Worm (Caenorhabditis elegans) whole organism, L1 larva: ENCODE results near the gene F42A10.9.

Source experiments
- C04F5.9 ChIP-seq: sonication (generic microtip); optimal IDR thresholded peaks from 2 replicates; lab custom pipeline; 2016; ENCODE audit warnings: missing genetic modification characterization, missing compliant biosample characterization
- C16A3.4 ChIP-seq: fragments of 150-350 bp; optimal IDR thresholded peaks from 2 replicates; lab custom pipeline; 2014; ENCODE audit warnings: missing biosample characterization, missing genetic modification characterization
- F16B12.6 ChIP-seq: fragments of 150-350 bp; optimal IDR thresholded peaks from 2 replicates; lab custom pipeline; 2014; ENCODE audit warnings: missing biosample characterization, missing genetic modification characterization
- Y116A8C.19 ChIP-seq: sonication (generic microtip); optimal IDR thresholded peaks from 2 replicates; lab custom pipeline; 2016; ENCODE audit warnings: missing compliant biosample characterization, missing genetic modification characterization, borderline replicate concordance
- blmp-1 ChIP-seq: fragments of 150-350 bp; optimal IDR thresholded peaks from 2 replicates; lab custom pipeline; 2014; ENCODE audit warnings: missing biosample characterization, missing genetic modification characterization
- ceh-63 ChIP-seq: fragments of 200-800 bp; sonication (Bioruptor generic); optimal IDR thresholded peaks from 2 replicates; lab custom pipeline; 2018; ENCODE audit warnings: mild to moderate bottlenecking, missing genetic modification characterization, missing compliant biosample characterization
- ceh-8 ChIP-seq: fragments of 200-800 bp; sonication (Bioruptor generic); optimal IDR thresholded peaks from 2 replicates; lab custom pipeline; 2018; ENCODE audit warnings: mild to moderate bottlenecking, missing genetic modification characterization, moderate library complexity, missing compliant biosample characterization
- ceh-88 ChIP-seq: fragments of 200-800 bp; sonication (Bioruptor generic); IDR thresholded peaks from 2 replicates; pipeline ENCODE4 v1.3.6; 2022; ENCODE audit warnings: missing genetic modification characterization, missing compliant biosample characterization
- ces-1 ChIP-seq: fragments of 150-350 bp; optimal IDR thresholded peaks from 2 replicates; lab custom pipeline; 2014; ENCODE audit warnings: missing biosample characterization, missing genetic modification reagents, missing genetic modification characterization
- dpl-1 ChIP-seq, 3 experiments: fragments of 150-350 bp in 2 of 3; sonication (generic microtip) in 1 of 3; optimal IDR thresholded peaks; 2 replicates each; lab custom pipeline; 2014 to 2017; ENCODE audit warnings: missing biosample characterization in 3 of 3, missing genetic modification characterization in 3 of 3, missing genetic modification reagents in 3 of 3
- dsc-1 ChIP-seq: sonication (generic microtip); optimal IDR thresholded peaks from 2 replicates; lab custom pipeline; 2016; ENCODE audit warnings: mild to moderate bottlenecking, missing genetic modification characterization, missing compliant biosample characterization
- efl-1 ChIP-seq, 4 experiments: fragments of 150-350 bp; optimal IDR thresholded peaks in 3 of 4; peaks in 1 of 4; 1 replicate in 1 of 4; 2 replicates in 3 of 4; lab custom pipeline; 2014; ENCODE audit warnings: missing biosample characterization in 2 of 4, missing genetic modification characterization in 2 of 4, missing genetic modification reagents in 2 of 4
- egl-13 ChIP-seq: sonication (generic microtip); optimal IDR thresholded peaks from 2 replicates; lab custom pipeline; 2016; ENCODE audit warnings: missing genotype, missing genetic modification reagents, missing genetic modification characterization, missing compliant biosample characterization
- egl-27 ChIP-seq, 2 experiments: fragments of 150-350 bp in 1 of 2; sonication (generic microtip); optimal IDR thresholded peaks; 3 replicates each; lab custom pipeline; 2017 to 2018; ENCODE audit warnings: missing biosample characterization in 2 of 2, missing genetic modification characterization in 2 of 2, missing genetic modification reagents in 2 of 2
- elt-3 ChIP-seq, 6 experiments: fragments of 150-350 bp in 1 of 6; sonication (generic microtip); optimal IDR thresholded peaks; 2 replicates each; lab custom pipeline; 2017 to 2018; ENCODE audit warnings: missing biosample characterization in 6 of 6, missing genetic modification characterization in 6 of 6, inconsistent platforms in 1 of 6
- ets-5 ChIP-seq: fragments of 200-800 bp; sonication (Bioruptor generic); IDR thresholded peaks from 2 replicates; pipeline ENCODE4 v1.3.6; 2022; ENCODE audit warnings: missing genetic modification characterization, missing compliant biosample characterization
- fkh-10 ChIP-seq: sonication (generic microtip); optimal IDR thresholded peaks from 2 replicates; lab custom pipeline; 2017; ENCODE audit warnings: missing biosample characterization, missing genetic modification reagents, missing genetic modification characterization
- fkh-8 ChIP-seq: sonication (generic microtip); optimal IDR thresholded peaks from 2 replicates; lab custom pipeline; 2016; ENCODE audit warnings: mild to moderate bottlenecking, missing genetic modification characterization, missing compliant biosample characterization
- fos-1 ChIP-seq: fragments of 150-350 bp; optimal IDR thresholded peaks from 2 replicates; lab custom pipeline; 2014; ENCODE audit warnings: missing biosample characterization, missing genetic modification characterization
- hlh-4 ChIP-seq: sonication (generic microtip); optimal IDR thresholded peaks from 2 replicates; lab custom pipeline; 2016; ENCODE audit warnings: mild to moderate bottlenecking, missing genetic modification characterization, missing compliant biosample characterization
- isw-1 ChIP-seq: fragments of 200-800 bp; sonication (Bioruptor generic); IDR thresholded peaks from 2 replicates; pipeline ENCODE4 v1.3.6; 2022; ENCODE audit warnings: missing genetic modification characterization, missing compliant biosample characterization
- lin-14 ChIP-seq: fragments of 200-800 bp; sonication (Bioruptor generic); optimal IDR thresholded peaks from 2 replicates; lab custom pipeline; 2018; ENCODE audit warnings: mild to moderate bottlenecking, missing genetic modification characterization, moderate library complexity, missing compliant biosample characterization
- lin-35 ChIP-seq, 2 experiments: fragments of 150-350 bp; optimal IDR thresholded peaks; 2 replicates each; lab custom pipeline; 2014; ENCODE audit warnings: missing biosample characterization in 2 of 2, missing genetic modification characterization in 2 of 2, missing genetic modification reagents in 2 of 2
- lin-39 ChIP-seq: fragments of 150-350 bp; optimal IDR thresholded peaks from 2 replicates; lab custom pipeline; 2014; ENCODE audit warnings: missing biosample characterization, missing genetic modification reagents, missing genetic modification characterization
- lsy-2 ChIP-seq, 2 experiments: fragments of 150-350 bp; optimal IDR thresholded peaks; 2 replicates each; lab custom pipeline; 2014; ENCODE audit warnings: missing biosample characterization in 2 of 2, missing genetic modification characterization in 2 of 2
- mef-2 ChIP-seq: fragments of 150-350 bp; optimal IDR thresholded peaks from 2 replicates; lab custom pipeline; 2014; ENCODE audit warnings: missing biosample characterization, missing genetic modification characterization
- mep-1 ChIP-seq: fragments of 150-350 bp; optimal IDR thresholded peaks from 2 replicates; lab custom pipeline; 2014; ENCODE audit warnings: missing biosample characterization, missing genetic modification characterization
- nhr-20 ChIP-seq: sonication (generic microtip); optimal IDR thresholded peaks from 2 replicates; lab custom pipeline; 2016; ENCODE audit warnings: mild to moderate bottlenecking, missing genetic modification characterization, missing compliant biosample characterization
- nhr-47 ChIP-seq: sonication (generic microtip); optimal IDR thresholded peaks from 2 replicates; lab custom pipeline; 2016; ENCODE audit warnings: mild to moderate bottlenecking, missing genetic modification characterization, moderate library complexity, missing compliant biosample characterization
- nhr-71 ChIP-seq: sonication (generic microtip); optimal IDR thresholded peaks from 2 replicates; lab custom pipeline; 2016; ENCODE audit warnings: mild to moderate bottlenecking, missing genetic modification characterization, moderate library complexity, missing compliant biosample characterization
- nhr-77 ChIP-seq: fragments of 150-350 bp; optimal IDR thresholded peaks from 2 replicates; lab custom pipeline; 2014; ENCODE audit warnings: missing biosample characterization, missing genetic modification characterization
- nhr-85 ChIP-seq: sonication (generic microtip); peaks from one replicate; lab custom pipeline; 2016; ENCODE audit warnings: missing genetic modification characterization, inconsistent platforms, missing compliant biosample characterization
- nhr-90 ChIP-seq: sonication (generic microtip); optimal IDR thresholded peaks from 2 replicates; lab custom pipeline; 2016; ENCODE audit warnings: mild to moderate bottlenecking, missing genetic modification characterization, missing compliant biosample characterization; ENCODE audit not compliant: poor library complexity
- pag-3 ChIP-seq: sonication (generic microtip); optimal IDR thresholded peaks from 2 replicates; lab custom pipeline; 2017; ENCODE audit warnings: missing genetic modification characterization, mild to moderate bottlenecking, missing compliant biosample characterization, antibody characterized with exemption, borderline replicate concordance; ENCODE audit not compliant: insufficient read depth
- pqm-1 ChIP-seq: sonication (generic microtip); optimal IDR thresholded peaks from 3 replicates; lab custom pipeline; 2017; ENCODE audit warnings: missing biosample characterization, missing genetic modification characterization
- rnt-1 ChIP-seq: sonication (generic microtip); optimal IDR thresholded peaks from 2 replicates; lab custom pipeline; 2016; ENCODE audit warnings: mild to moderate bottlenecking, missing genetic modification characterization, moderate library complexity, missing compliant biosample characterization
- skn-1 ChIP-seq: fragments of 150-350 bp; optimal IDR thresholded peaks from 2 replicates; lab custom pipeline; 2014; ENCODE audit warnings: missing biosample characterization, missing genetic modification characterization
- snu-23 ChIP-seq: sonication (generic microtip); optimal IDR thresholded peaks from 2 replicates; lab custom pipeline; 2016; ENCODE audit warnings: missing genetic modification characterization, missing compliant biosample characterization
- sup-37 ChIP-seq: fragments of 200-800 bp; sonication (Bioruptor generic); optimal IDR thresholded peaks from 2 replicates; lab custom pipeline; 2018; ENCODE audit warnings: mild to moderate bottlenecking, missing genetic modification characterization, missing compliant biosample characterization
- tbx-2 ChIP-seq: sonication (generic microtip); optimal IDR thresholded peaks from 2 replicates; lab custom pipeline; 2016; ENCODE audit warnings: missing genetic modification characterization, missing compliant biosample characterization
- unc-30 ChIP-seq: sonication (generic microtip); optimal IDR thresholded peaks from 2 replicates; lab custom pipeline; 2017; ENCODE audit warnings: missing biosample characterization, missing genetic modification characterization
- unc-86 ChIP-seq: sonication (generic microtip); optimal IDR thresholded peaks from 2 replicates; lab custom pipeline; 2016; ENCODE audit warnings: missing genetic modification characterization, missing compliant biosample characterization
- unc-98 ChIP-seq: fragments of 200-800 bp; sonication (Bioruptor generic); IDR thresholded peaks from 2 replicates; pipeline ENCODE4 v1.3.6; 2022; ENCODE audit warnings: missing genetic modification characterization, missing compliant biosample characterization
- vab-15 ChIP-seq: sonication (generic microtip); optimal IDR thresholded peaks from 2 replicates; lab custom pipeline; 2017; ENCODE audit warnings: missing genotype, mild to moderate bottlenecking, missing genetic modification characterization, missing compliant biosample characterization
- ztf-11 ChIP-seq, 2 experiments: sonication (generic microtip); optimal IDR thresholded peaks; 2 replicates each; lab custom pipeline; 2016 to 2017; ENCODE audit warnings: missing genetic modification characterization in 2 of 2, missing biosample characterization in 1 of 2, missing compliant biosample characterization in 1 of 2

The F42A10.9 gene

ce11 chrIII:6157708-6158321, 6.6 kb upstream of the F42A10.9 start, which contains the start of gene anmt-2:
Gene anmt-2 (minus strand): TSS chrIII:6157758.
- no peak for TF ChIP-seq C04F5.9 (tag; lab: Kevin White, UChicago)
- TF ChIP-seq snu-23: peak; percentile 15
- peak in 1 of 2 experiments; percentile 15 for TF ChIP-seq lsy-2 (tag; optimal IDR thresholded peaks at IDR 0.05; lab: Kevin White, UChicago)
- TF ChIP-seq egl-13 (tag; lab: Kevin White, UChicago): no peak
- no peak for TF ChIP-seq unc-30 (tag; lab: Kevin White, UChicago)
- TF ChIP-seq dsc-1: peak; percentile 43
- TF ChIP-seq nhr-71 (tag; lab: Kevin White, UChicago): peak; percentile 58
- TF ChIP-seq isw-1 (GFP tag; lab: Robert Waterston, UW): no peak
- peak; percentile 3 for TF ChIP-seq tbx-2 (tag; lab: Kevin White, UChicago)
- TF ChIP-seq rnt-1 (tag; lab: Kevin White, UChicago): peak; percentile 50
- peak; percentile 50 for TF ChIP-seq lin-14 (GFP tag; lab: Kevin White, UChicago)
- TF ChIP-seq, all 84 proteins: peak for 7

- TF ChIP-seq Y116A8C.19 (tag; lab: Kevin White, UChicago) (no peak), elt-3 (tag; optimal IDR thresholded peaks at IDR 0.05; lab: Kevin White, UChicago) (peak in 3 of 6 experiments; percentile 27 to 72 (median 33)), hlh-4 (tag; lab: Kevin White, UChicago) (no peak), dpl-1 (GFP tag; optimal IDR thresholded peaks at IDR 0.05; lab: Kevin White, UChicago) (peak; percentile 13 to 48 (median 26)), fos-1 (tag; lab: Kevin White, UChicago) (peak; percentile 42), mef-2 (tag; lab: Kevin White, UChicago) (no peak), rnt-1 (tag; lab: Kevin White, UChicago) (peak; percentile 63), mep-1 (tag; lab: Kevin White, UChicago) (peak; percentile 77), fkh-10 (GFP tag; lab: Kevin White, UChicago) (no peak), ceh-8 (GFP tag; lab: Kevin White, UChicago) (no peak), isw-1 (GFP tag; lab: Robert Waterston, UW) (peak; percentile 38), ces-1 (GFP tag; lab: Kevin White, UChicago) (no peak), ets-5 (GFP tag; lab: Robert Waterston, UW) (no peak), lin-14 (GFP tag; lab: Kevin White, UChicago) (peak; percentile 72), unc-86 (no peak), ztf-11 (tag; optimal IDR thresholded peaks at IDR 0.05; lab: Kevin White, UChicago) (no peak), fkh-8 (tag; lab: Kevin White, UChicago) (peak; percentile 45), skn-1 (tag; lab: Kevin White, UChicago) (peak; percentile 24), pag-3 (no peak), C16A3.4 (tag; lab: Kevin White, UChicago) (peak; percentile 57), nhr-47 (peak; percentile 72), blmp-1 (peak; percentile 57), F16B12.6 (tag; lab: Kevin White, UChicago) (peak; percentile 17), C04F5.9 (tag; lab: Kevin White, UChicago) (no peak), egl-27 (tag; optimal IDR thresholded peaks at IDR 0.05; lab: Kevin White, UChicago) (peak in 1 of 2 experiments; percentile 3), nhr-77 (tag; lab: Kevin White, UChicago) (peak; percentile 14), nhr-20 (tag; lab: Kevin White, UChicago) (peak; percentile 38), efl-1 (optimal IDR thresholded peaks at IDR 0.05; lab: Kevin White, UChicago) (peak; percentile 50 to 62), efl-1 (GFP tag; optimal IDR thresholded peaks at IDR 0.05 in 1 of 2; lab: Kevin White, UChicago) (peak; percentile 30 to 93), lin-39 (tag; lab: Kevin White, UChicago) (no peak), ceh-63 (GFP tag; lab: Kevin White, UChicago) (no peak), nhr-90 (tag; lab: Kevin White, UChicago) (peak; percentile 62), nhr-85 (peak; percentile 73), vab-15 (tag; lab: Kevin White, UChicago) (peak; percentile 15), snu-23 (peak; percentile 66), pqm-1 (no peak), lin-35 (GFP tag; optimal IDR thresholded peaks at IDR 0.05; lab: Kevin White, UChicago) (peak; percentile 41 to 78), unc-98 (GFP tag; lab: Robert Waterston, UW) (peak; percentile 30; the same call in 1 of the 2 replicates), sup-37 (GFP tag; lab: Kevin White, UChicago) (peak; percentile 10), ceh-88 (GFP tag; lab: Robert Waterston, UW) (0 out of 2 replicates have a peak, but pooled peaks have one; percentile 18)
Observed at ce11 chrIII:6158642-6159475, 5.5 kb upstream of the F42A10.9 start, which contains the start of gene nfm-1. Gene nfm-1 (plus strand): TSS chrIII:6159453.
